Worm (Caenorhabditis elegans) whole organism, L4/young adult: Measurements from ENCODE around the gene M05D6.8.

Experiments used
- dao-5 ChIP-seq: sonication (generic microtip); optimal IDR thresholded peaks from 2 replicates; lab custom pipeline; 2016; ENCODE audit warnings: missing genotype, missing genetic modification characterization, moderate library complexity, missing compliant biosample characterization
- him-1 ChIP-seq: sonication (generic microtip); optimal IDR thresholded peaks from 2 replicates; lab custom pipeline; 2016; ENCODE audit warnings: missing genotype, missing genetic modification reagents, missing genetic modification characterization, missing compliant biosample characterization

- TF ChIP-seq him-1 (tag; lab: Kevin White, UChicago) (no peak), dao-5 (tag; lab: Kevin White, UChicago) (no peak)
These were observed 41.8 kb downstream of the M05D6.8 start for ce11 chrII:8428947-8429919.
